Worm (Caenorhabditis elegans): ENCODE measurements around the gene abf-5.

abf-5 gene

DNA sequence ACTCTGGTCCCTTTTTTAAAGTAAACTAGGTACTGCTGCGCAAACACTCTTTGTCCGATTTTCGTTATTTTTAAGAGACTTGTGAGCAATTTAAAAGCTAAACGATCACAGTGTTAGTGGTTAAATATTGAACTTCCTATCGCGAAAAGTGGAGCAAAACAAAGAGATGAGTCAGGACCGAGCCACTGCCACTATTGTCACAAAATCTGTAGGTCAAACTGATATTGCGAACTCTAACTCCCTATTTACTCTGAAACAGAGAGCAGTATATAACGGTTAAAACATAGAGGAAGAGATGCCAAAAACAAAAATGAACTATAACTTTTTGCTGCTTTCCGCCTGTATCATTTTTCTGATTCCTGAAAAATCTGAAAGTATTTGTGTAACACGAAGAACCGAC, at the start of gene abf-5:
abf-5 (plus strand) TSS at position 301 of the 400 bp plus-strand sequence.
- no peak for TF ChIP-seq him-1 (tag; optimal IDR thresholded peaks at IDR 0.05)
- TF ChIP-seq W03F9.2 (tag; optimal IDR thresholded peaks at IDR 0.05) = no peak
- no peak for TF ChIP-seq dao-5 (tag; optimal IDR thresholded peaks at IDR 0.05)

DNA sequence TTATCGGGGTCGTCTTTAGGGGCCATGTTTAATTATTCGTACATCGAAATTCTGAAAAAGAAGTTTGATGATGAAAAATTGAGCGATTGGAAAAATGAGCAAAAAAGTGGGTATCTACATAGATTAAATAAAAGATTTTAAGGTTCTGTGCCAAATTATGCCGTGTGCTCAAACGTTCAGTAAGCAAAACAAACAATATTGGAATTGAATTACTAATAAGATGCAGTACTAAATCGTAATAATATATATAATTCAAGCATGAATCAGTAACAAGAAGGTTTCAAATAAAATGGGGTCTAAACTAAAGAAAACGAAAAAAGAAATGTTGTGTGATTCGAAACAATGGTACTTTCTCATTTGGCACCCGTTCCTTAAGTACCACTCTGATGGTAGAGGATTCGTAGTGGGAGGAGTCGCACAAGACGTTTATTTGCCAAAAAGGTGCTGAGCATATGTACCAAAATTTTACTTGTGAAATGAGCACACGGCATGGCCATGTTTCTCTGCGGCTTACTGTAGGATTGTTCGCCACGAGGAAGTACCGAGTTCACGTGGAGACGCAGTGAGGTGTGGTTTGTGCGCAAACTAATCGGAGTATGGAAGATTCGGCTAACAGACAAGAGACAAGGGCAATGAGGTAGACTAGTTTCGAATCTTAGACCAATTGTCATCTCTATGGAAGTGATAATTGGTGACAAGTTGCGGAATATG, 43.0 kb upstream of the abf-5 start, which contains the start of gene pgp-14:
pgp-14 (minus strand) TSS at position 51 of the 711 bp plus-strand sequence.
- no peak for TF ChIP-seq dao-5 (tag; optimal IDR thresholded peaks at IDR 0.05)
- TF ChIP-seq W03F9.2 (tag; optimal IDR thresholded peaks at IDR 0.05) = no peak
- TF ChIP-seq him-1 (tag; optimal IDR thresholded peaks at IDR 0.05) = no peak

- no peak for TF ChIP-seq W03F9.2 (tag; optimal IDR thresholded peaks at IDR 0.05)
- TF ChIP-seq dao-5 (tag; optimal IDR thresholded peaks at IDR 0.05) = no peak
- TF ChIP-seq him-1 (tag; optimal IDR thresholded peaks at IDR 0.05) = no peak
Observed at ce11 chrX:12750805-12751204, 41.8 kb upstream of the abf-5 start.

- TF ChIP-seq dao-5 (tag; optimal IDR thresholded peaks at IDR 0.05) = no peak
- no peak for TF ChIP-seq him-1 (tag; optimal IDR thresholded peaks at IDR 0.05)
- TF ChIP-seq W03F9.2 (tag; optimal IDR thresholded peaks at IDR 0.05) = no peak
Observed at ce11 chrX:12754043-12754442, 38.6 kb upstream of the abf-5 start.

- TF ChIP-seq W03F9.2 (tag; optimal IDR thresholded peaks at IDR 0.05) (no peak), dao-5 (tag; optimal IDR thresholded peaks at IDR 0.05) (no peak), him-1 (tag; optimal IDR thresholded peaks at IDR 0.05) (no peak)
Observed at ce11 chrX:12755021-12755420, 37.6 kb upstream of the abf-5 start.

DNA sequence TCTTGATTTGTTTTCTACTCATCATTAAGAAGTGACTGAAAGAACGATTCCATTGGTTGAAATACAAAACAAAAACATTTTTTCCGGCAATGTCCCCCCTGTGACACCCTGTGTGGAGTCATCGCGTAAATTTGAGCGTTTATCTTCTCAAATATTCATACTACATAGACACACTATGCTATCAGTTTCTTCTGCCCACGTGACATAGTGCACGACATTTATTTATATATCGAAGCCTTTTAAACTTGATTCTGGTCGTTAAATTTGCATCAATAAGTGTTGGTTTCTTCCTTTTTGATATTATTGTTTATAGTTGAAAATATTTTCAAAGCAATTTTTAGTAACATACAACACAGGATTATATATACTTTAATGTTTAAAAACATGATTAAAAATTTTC, 33.6 kb upstream of the abf-5 start:
- no peak for TF ChIP-seq W03F9.2 (tag; optimal IDR thresholded peaks at IDR 0.05)

ce11 chrX:12759642-12760041, 33.0 kb upstream of the abf-5 start:
- TF ChIP-seq W03F9.2 (tag; optimal IDR thresholded peaks at IDR 0.05) (no peak), him-1 (tag; optimal IDR thresholded peaks at IDR 0.05) (no peak), dao-5 (tag; optimal IDR thresholded peaks at IDR 0.05) (no peak)

DNA sequence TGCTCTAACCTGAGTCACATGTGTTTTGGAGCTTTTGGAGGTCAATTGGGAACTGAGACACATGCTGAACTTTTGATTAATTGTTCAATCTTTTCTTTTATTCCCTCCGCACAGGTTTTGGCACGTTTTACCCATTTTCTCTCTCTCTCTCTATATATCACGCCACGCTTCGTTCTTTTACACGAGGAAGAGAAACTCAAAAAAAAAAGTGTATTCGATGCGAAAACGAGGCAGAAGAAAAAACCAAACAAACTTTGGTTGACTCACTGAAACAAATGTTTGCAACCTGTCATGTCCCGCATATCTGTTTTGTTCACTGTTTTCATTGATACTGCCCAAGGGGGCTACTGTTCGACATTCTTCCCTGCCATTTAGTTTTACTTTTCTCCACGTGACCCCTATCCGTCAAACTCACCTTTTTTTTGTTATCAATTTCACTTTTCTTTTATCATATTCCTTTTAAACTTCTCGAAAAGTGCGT, 31.3 kb upstream of the abf-5 start:
- TF ChIP-seq dao-5 (tag; optimal IDR thresholded peaks at IDR 0.05) (no peak), him-1 (tag; optimal IDR thresholded peaks at IDR 0.05) (no peak), W03F9.2 (tag; optimal IDR thresholded peaks at IDR 0.05) (no peak)

DNA sequence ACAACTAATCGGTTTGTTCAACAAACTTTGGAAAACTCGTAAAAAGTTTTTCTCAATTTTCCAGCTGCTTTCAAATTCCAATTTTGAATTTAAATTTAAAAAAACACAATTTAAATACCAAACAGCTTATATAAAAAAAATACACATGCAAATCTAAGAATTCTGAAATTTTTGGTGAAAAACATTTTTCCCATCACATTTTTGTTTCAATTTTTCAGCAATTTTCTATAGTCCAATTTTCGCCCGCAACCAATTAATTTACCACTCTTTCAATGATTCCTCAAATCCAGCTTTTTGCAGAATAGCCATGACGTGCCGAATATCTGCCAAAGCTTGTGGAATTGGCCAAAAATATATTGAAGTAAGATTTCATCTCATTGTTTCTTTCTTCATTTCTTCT, 30.9 kb upstream of the abf-5 start, which contains the start of gene cept-1:
cept-1 (plus strand) TSS at position 301 of the 400 bp plus-strand sequence.
- no peak for TF ChIP-seq him-1 (tag; optimal IDR thresholded peaks at IDR 0.05)
- TF ChIP-seq dao-5 (tag; optimal IDR thresholded peaks at IDR 0.05) = no peak
- no peak for TF ChIP-seq W03F9.2 (tag; optimal IDR thresholded peaks at IDR 0.05)

DNA sequence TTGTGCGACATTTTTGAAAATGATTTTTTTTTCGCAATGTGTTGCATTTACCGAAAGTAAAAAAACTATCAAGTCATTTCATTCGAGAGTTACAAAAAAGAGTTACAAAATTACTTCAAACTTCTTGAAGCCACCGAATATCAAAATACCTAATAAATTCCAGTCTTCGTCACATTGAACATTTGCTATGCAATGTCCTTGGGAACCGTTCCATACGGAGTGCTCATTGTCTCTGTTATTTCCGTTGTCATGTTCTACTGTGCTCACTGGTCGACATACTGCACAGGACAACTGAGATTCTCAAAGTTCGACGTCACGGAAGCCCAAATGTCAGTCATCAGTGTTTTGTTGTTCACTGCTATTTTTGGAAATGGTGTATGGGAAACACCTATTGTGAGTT, 28.6 kb upstream of the abf-5 start:
- TF ChIP-seq dao-5 (tag; optimal IDR thresholded peaks at IDR 0.05) (no peak), W03F9.2 (tag; optimal IDR thresholded peaks at IDR 0.05) (no peak), him-1 (tag; optimal IDR thresholded peaks at IDR 0.05) (no peak)

ce11 chrX:12769697-12770096, 23.0 kb upstream of the abf-5 start, which contains the start of gene ilc-17.1:
Gene ilc-17.1, minus strand, starts transcription at chrX:12769797.
- TF ChIP-seq him-1 (tag; optimal IDR thresholded peaks at IDR 0.05) (no peak), W03F9.2 (tag; optimal IDR thresholded peaks at IDR 0.05) (no peak), dao-5 (tag; optimal IDR thresholded peaks at IDR 0.05) (no peak)

ce11 chrX:12780674-12781073, 12.0 kb upstream of the abf-5 start:
- TF ChIP-seq dao-5 (tag; optimal IDR thresholded peaks at IDR 0.05) = no peak
- TF ChIP-seq him-1 (tag; optimal IDR thresholded peaks at IDR 0.05) = no peak
- TF ChIP-seq W03F9.2 (tag; optimal IDR thresholded peaks at IDR 0.05) = no peak

DNA sequence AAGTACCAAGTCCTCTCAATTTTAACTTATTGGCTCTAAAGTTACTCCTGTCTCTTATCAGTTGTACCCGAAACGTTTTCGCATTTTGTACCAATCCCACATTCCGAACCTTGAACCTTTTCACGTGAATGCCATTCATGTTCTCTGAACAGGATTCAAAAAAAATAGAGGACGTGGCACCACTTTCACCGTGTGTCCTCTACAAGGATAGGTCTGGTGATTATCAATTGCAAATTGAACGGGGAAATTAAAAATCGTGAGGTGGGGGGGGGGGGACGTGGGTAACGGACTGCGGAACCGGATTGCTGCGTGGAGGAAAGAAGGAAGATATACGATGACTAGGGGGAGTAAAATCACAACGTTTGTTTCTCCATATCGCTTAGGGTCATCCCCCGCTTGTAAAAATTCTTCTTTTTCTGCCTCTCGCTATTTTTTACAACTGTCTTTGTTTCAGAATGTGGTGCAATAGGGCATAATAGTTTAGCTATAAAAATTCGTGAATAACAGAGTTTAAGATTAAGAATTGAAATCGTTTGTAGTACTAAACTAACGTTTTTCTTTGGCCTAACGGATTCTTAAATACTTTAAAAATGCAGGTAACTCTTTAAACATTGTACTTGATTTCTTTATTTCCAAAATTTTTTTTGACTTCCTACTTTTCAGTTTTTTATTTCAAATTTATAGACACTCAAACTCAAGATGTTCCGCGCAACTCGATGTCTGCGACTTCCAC, 10.8 kb upstream of the abf-5 start, which contains the start of gene alh-13:
alh-13 (plus strand) TSS at position 683 of the 733 bp plus-strand sequence.
- TF ChIP-seq dao-5 (tag; optimal IDR thresholded peaks at IDR 0.05) (no peak), W03F9.2 (tag; optimal IDR thresholded peaks at IDR 0.05) (no peak), him-1 (tag; optimal IDR thresholded peaks at IDR 0.05) (no peak)

ce11 chrX:12787624-12788023, 5.0 kb upstream of the abf-5 start, which contains the start of gene str-124:
Gene str-124, plus strand, starts transcription at chrX:12787924.
- TF ChIP-seq dao-5 (tag; optimal IDR thresholded peaks at IDR 0.05) (no peak), him-1 (tag; optimal IDR thresholded peaks at IDR 0.05) (no peak), W03F9.2 (tag; optimal IDR thresholded peaks at IDR 0.05) (no peak)
